Fruit fly (Drosophila melanogaster) whole organism, embryonic: Measurements from ENCODE around the gene CG34353.

Experiments
- Aef1 ChIP-seq: fragments of 200-800 bp; sonication (Bioruptor generic); IDR thresholded peaks from 3 replicates; pipeline ENCODE4 v1.3.6; 2022; ENCODE audit warnings: missing biosample characterization, missing genetic modification characterization
- B-H2 ChIP-seq: fragments of 200-800 bp; sonication (Bioruptor generic); optimal IDR thresholded peaks from 2 replicates; lab custom pipeline; 2018; ENCODE audit warnings: missing biosample characterization, mild to moderate bottlenecking, missing genetic modification characterization
- BEAF-32 ChIP-seq: fragments of 200-800 bp; sonication (Bioruptor generic); optimal IDR thresholded peaks from 3 replicates; lab custom pipeline; 2017; ENCODE audit warnings: missing biosample characterization, missing genetic modification characterization, mild to moderate bottlenecking, moderate library complexity, missing genetic modification reagents
- CG10431 ChIP-seq: fragments of 200-800 bp; sonication (Bioruptor generic); optimal IDR thresholded peaks from 3 replicates; lab custom pipeline; 2018; ENCODE audit warnings: missing biosample characterization, mild to moderate bottlenecking, missing genetic modification characterization
- CG11456 ChIP-seq: fragments of 200-800 bp; sonication (Bioruptor generic); IDR thresholded peaks from 3 replicates; pipeline ENCODE4 v1.3.6; 2022; ENCODE audit warnings: missing biosample characterization, missing genetic modification characterization
- CG13296 ChIP-seq: fragments of 200-800 bp; sonication (Bioruptor generic); optimal IDR thresholded peaks from 3 replicates; lab custom pipeline; 2018; ENCODE audit warnings: missing biosample characterization, mild to moderate bottlenecking, missing genetic modification characterization
- CG14667 ChIP-seq: fragments of 200-800 bp; sonication (Bioruptor generic); IDR thresholded peaks from 2 replicates; pipeline ENCODE4 v1.3.6; 2022; ENCODE audit warnings: missing biosample characterization, missing genetic modification characterization
- CG15601 ChIP-seq: fragments of 200-800 bp; sonication (Bioruptor generic); optimal IDR thresholded peaks from 3 replicates; lab custom pipeline; 2019; ENCODE audit warnings: missing biosample characterization, mild to moderate bottlenecking, missing genetic modification characterization, moderate library complexity
- CG2116 ChIP-seq: fragments of 200-800 bp; sonication (Bioruptor generic); optimal IDR thresholded peaks from 3 replicates; lab custom pipeline; 2018; ENCODE audit warnings: missing biosample characterization, mild to moderate bottlenecking, missing genetic modification characterization
- CG2129 ChIP-seq: fragments of 200-800 bp; sonication (Bioruptor generic); IDR thresholded peaks from 2 replicates; pipeline ENCODE4 v1.3.6; 2022; ENCODE audit warnings: missing biosample characterization, missing genetic modification characterization; ENCODE audit not compliant: partially characterized antibody
- CG2712 ChIP-seq: fragments of 200-800 bp; optimal IDR thresholded peaks from 3 replicates; lab custom pipeline; 2019; ENCODE audit warnings: missing biosample characterization, mild to moderate bottlenecking, missing genetic modification characterization, moderate library complexity
- CG31441 ChIP-seq: fragments of 200-800 bp; sonication (Bioruptor generic); IDR thresholded peaks from 2 replicates; pipeline ENCODE4 v1.3.6; 2022; ENCODE audit warnings: missing biosample characterization, missing genetic modification characterization
- CG33557 ChIP-seq: fragments of 200-800 bp; sonication (Bioruptor generic); optimal IDR thresholded peaks from 2 replicates; lab custom pipeline; 2019; ENCODE audit warnings: missing biosample characterization, mild to moderate bottlenecking, missing genetic modification characterization, moderate library complexity
- CG34376 ChIP-seq: fragments of 200-800 bp; sonication (Bioruptor generic); optimal IDR thresholded peaks from 2 replicates; lab custom pipeline; 2018; ENCODE audit warnings: missing biosample characterization, mild to moderate bottlenecking, missing genetic modification characterization
- CG7357 ChIP-seq: fragments of 200-800 bp; sonication (Bioruptor generic); IDR thresholded peaks from 3 replicates; pipeline ENCODE4 v1.3.6; 2022; ENCODE audit warnings: missing biosample characterization, missing genetic modification characterization
- CG7963 ChIP-seq: fragments of 200-800 bp; sonication (Bioruptor generic); IDR thresholded peaks from 3 replicates; pipeline ENCODE4 v1.3.6; 2022; ENCODE audit warnings: missing biosample characterization, missing genetic modification characterization; ENCODE audit not compliant: partially characterized antibody
- CG8089 ChIP-seq: fragments of 200-800 bp; sonication (Bioruptor generic); optimal IDR thresholded peaks from 3 replicates; lab custom pipeline; 2016; ENCODE audit warnings: missing biosample characterization, missing genetic modification characterization
- CG8359 ChIP-seq: fragments of 200-800 bp; sonication (Bioruptor generic); optimal IDR thresholded peaks from 2 replicates; lab custom pipeline; 2017; ENCODE audit warnings: missing biosample characterization, mild to moderate bottlenecking, missing genetic modification characterization, borderline replicate concordance
- CG9932 ChIP-seq: fragments of 200-800 bp; sonication (Bioruptor generic); IDR thresholded peaks from 2 replicates; pipeline ENCODE4 v1.3.6; 2022; ENCODE audit warnings: missing biosample characterization, missing genetic modification characterization
- D ChIP-seq, 2 experiments: fragments of 200-800 bp in 1 of 2; fragments of >200 bp in 1 of 2; sonication (Bioruptor generic) in 1 of 2; optimal IDR thresholded peaks; 2 replicates in 1 of 2; 3 replicates in 1 of 2; lab custom pipeline; 2017; ENCODE audit warnings: mild to moderate bottlenecking in 1 of 2, missing biosample characterization in 1 of 2, missing genetic modification characterization in 1 of 2, missing genetic modification reagents in 1 of 2
- D19A ChIP-seq: fragments of 200-800 bp; optimal IDR thresholded peaks from 3 replicates; lab custom pipeline; 2019; ENCODE audit warnings: missing biosample characterization, mild to moderate bottlenecking, missing genetic modification characterization, moderate library complexity
- Dek ChIP-seq: fragments of 200-800 bp; sonication (Bioruptor generic); optimal IDR thresholded peaks from 3 replicates; lab custom pipeline; 2019; ENCODE audit warnings: missing biosample characterization, mild to moderate bottlenecking, missing genetic modification characterization, moderate library complexity
- Doc2 ChIP-seq: fragments of 200-800 bp; sonication (Bioruptor generic); IDR thresholded peaks from 2 replicates; pipeline ENCODE4 v1.3.6; 2022; ENCODE audit warnings: missing biosample characterization, missing genetic modification characterization
- Dp ChIP-seq: fragments of 200-800 bp; sonication (Bioruptor generic); optimal IDR thresholded peaks from 2 replicates; lab custom pipeline; 2018; ENCODE audit warnings: missing biosample characterization, mild to moderate bottlenecking, missing genetic modification characterization, moderate library complexity
- Ets65A ChIP-seq: fragments of 200-800 bp; sonication (Bioruptor generic); peaks from one replicate; lab custom pipeline; 2016; ENCODE audit warnings: missing biosample characterization, missing genetic modification characterization
- Fer2 ChIP-seq: fragments of 200-800 bp; sonication (Bioruptor generic); optimal IDR thresholded peaks from 2 replicates; lab custom pipeline; 2018; ENCODE audit warnings: missing biosample characterization, mild to moderate bottlenecking, missing genetic modification characterization, moderate library complexity
- Kr ChIP-seq: fragments of 200-800 bp; sonication (Bioruptor generic); optimal IDR thresholded peaks from 2 replicates; lab custom pipeline; 2017; ENCODE audit warnings: missing biosample characterization, mild to moderate bottlenecking, missing genetic modification characterization
- Nf-YA ChIP-seq: fragments of 200-800 bp; sonication (Bioruptor generic); IDR thresholded peaks from 2 replicates; pipeline ENCODE4 v1.3.6; 2022; ENCODE audit warnings: missing biosample characterization, missing genetic modification characterization
- amos ChIP-seq: fragments of 200-800 bp; sonication (Bioruptor generic); IDR thresholded peaks from 2 replicates; pipeline ENCODE4 v1.3.6; 2022; ENCODE audit warnings: missing biosample characterization, missing genetic modification characterization; ENCODE audit not compliant: partially characterized antibody
- btn ChIP-seq: fragments of 200-800 bp; sonication (Bioruptor generic); optimal IDR thresholded peaks from 2 replicates; lab custom pipeline; 2016; ENCODE audit warnings: missing biosample characterization, missing genetic modification characterization
- cato ChIP-seq: fragments of 200-800 bp; sonication (Bioruptor generic); optimal IDR thresholded peaks from 2 replicates; lab custom pipeline; 2016; ENCODE audit warnings: missing biosample characterization, missing genetic modification characterization, borderline replicate concordance
- danr ChIP-seq: fragments of 200-800 bp; sonication (Bioruptor generic); IDR thresholded peaks from 2 replicates; pipeline ENCODE4 v1.3.6; 2022; ENCODE audit warnings: missing biosample characterization, missing genetic modification characterization
- dati ChIP-seq: fragments of 200-800 bp; sonication (Bioruptor generic); IDR thresholded peaks from 2 replicates; pipeline ENCODE4 v1.3.6; 2022; ENCODE audit warnings: missing biosample characterization, missing genetic modification characterization
- emc ChIP-seq: fragments of 200-800 bp; sonication (Bioruptor generic); optimal IDR thresholded peaks from 2 replicates; lab custom pipeline; 2016; ENCODE audit warnings: missing biosample characterization, missing genetic modification characterization
- h ChIP-seq: fragments of >200 bp; optimal IDR thresholded peaks from 2 replicates; lab custom pipeline; 2017
- jigr1 ChIP-seq: fragments of 200-800 bp; sonication (Bioruptor generic); IDR thresholded peaks from 3 replicates; pipeline ENCODE4 v1.3.6; 2022; ENCODE audit warnings: missing biosample characterization, missing genetic modification characterization
- jumu ChIP-seq: fragments of 200-800 bp; sonication (Bioruptor generic); optimal IDR thresholded peaks from 3 replicates; lab custom pipeline; 2016; ENCODE audit warnings: missing biosample characterization, missing genetic modification characterization
- knrl ChIP-seq: fragments of 200-800 bp; sonication (Bioruptor generic); IDR thresholded peaks from 3 replicates; pipeline ENCODE4 v1.3.6; 2022; ENCODE audit warnings: missing biosample characterization, missing genetic modification characterization; ENCODE audit not compliant: partially characterized antibody
- lab ChIP-seq: fragments of 200-800 bp; sonication (Bioruptor generic); optimal IDR thresholded peaks from 3 replicates; lab custom pipeline; 2017; ENCODE audit warnings: missing biosample characterization, missing genetic modification characterization, mild to moderate bottlenecking, moderate library complexity, missing genetic modification reagents
- lilli ChIP-seq: fragments of 200-800 bp; sonication (Bioruptor generic); optimal IDR thresholded peaks from 3 replicates; lab custom pipeline; 2016; ENCODE audit warnings: missing biosample characterization, missing genetic modification characterization
- lola ChIP-seq, 3 experiments: fragments of >200 bp in 2 of 3; fragments of 200-800 bp in 1 of 3; sonication (Bioruptor generic) in 1 of 3; optimal IDR thresholded peaks; 2 replicates each; lab custom pipeline; 2017 to 2019; ENCODE audit warnings: missing biosample characterization in 3 of 3, missing genetic modification characterization in 3 of 3, mild to moderate bottlenecking in 1 of 3, moderate library complexity in 1 of 3
- mld ChIP-seq: fragments of 200-800 bp; sonication (Bioruptor generic); IDR thresholded peaks from 3 replicates; pipeline ENCODE4 v1.3.6; 2022; ENCODE audit warnings: missing biosample characterization, missing genetic modification characterization; ENCODE audit not compliant: partially characterized antibody
- odd ChIP-seq: fragments of 200-800 bp; sonication (Bioruptor generic); optimal IDR thresholded peaks from 2 replicates; lab custom pipeline; 2017; ENCODE audit warnings: missing biosample characterization, mild to moderate bottlenecking, missing genetic modification characterization
- pum ChIP-seq: fragments of 200-800 bp; sonication (Bioruptor generic); optimal IDR thresholded peaks from 2 replicates; lab custom pipeline; 2016; ENCODE audit warnings: missing biosample characterization, missing genetic modification characterization
- sisA ChIP-seq: fragments of 200-800 bp; sonication (Bioruptor generic); IDR thresholded peaks from 2 replicates; pipeline ENCODE4 v1.3.6; 2022; ENCODE audit warnings: missing biosample characterization, missing genetic modification characterization
- stc ChIP-seq: fragments of 200-800 bp; sonication (Bioruptor generic); IDR thresholded peaks from 2 replicates; pipeline ENCODE4 v1.3.6; 2022; ENCODE audit warnings: missing biosample characterization, missing genetic modification characterization
- tap ChIP-seq: fragments of 200-800 bp; optimal IDR thresholded peaks from 3 replicates; lab custom pipeline; 2019; ENCODE audit warnings: missing biosample characterization, mild to moderate bottlenecking, missing genetic modification characterization, moderate library complexity
- tgo ChIP-seq: fragments of 200-800 bp; sonication (Bioruptor generic); IDR thresholded peaks from 3 replicates; pipeline ENCODE4 v1.3.6; 2022; ENCODE audit warnings: missing biosample characterization, missing genetic modification characterization

The CG34353 gene

dm6 chr3R:27916355-27917019 lies 10.8 kb upstream of the CG34353 start, which contains the start of the genes CG5003 and mRpS22 (continued):
- TF ChIP-seq danr (GFP tag; lab: Robert Waterston, UW) (0 out of 2 replicates have a peak, but pooled peaks have one; percentile 26), emc (GFP tag; lab: Kevin White, UChicago) (no peak), tap (tag; lab: Kevin White, UChicago) (peak; percentile 8), sisA (GFP tag; lab: Robert Waterston, UW) (no peak), lilli (GFP tag; lab: Kevin White, UChicago) (peak; percentile 63), mld (GFP tag; lab: Robert Waterston, UW) (no peak), jumu (no peak), CG2712 (tag; lab: Kevin White, UChicago) (peak; percentile 69), lab (GFP tag; lab: Kevin White, UChicago) (peak; percentile 45), CG13296 (GFP tag; lab: Kevin White, UChicago) (peak; percentile 56), CG15601 (tag; lab: Kevin White, UChicago) (peak; percentile 48), BEAF-32 (GFP tag; lab: Kevin White, UChicago) (peak; percentile 68), CG10431 (peak; percentile 16), odd (GFP tag; lab: Kevin White, UChicago) (no peak), lola (GFP tag; optimal IDR thresholded peaks at IDR 0.05; lab: Kevin White, UChicago) (peak in 1 of 3 experiments; percentile 60), CG7963 (GFP tag; lab: Robert Waterston, UW) (no peak), Ets65A (GFP tag; lab: Kevin White, UChicago) (peak; percentile 87), D (optimal IDR thresholded peaks at IDR 0.05; lab: Kevin White, UChicago) (no peak), D (GFP tag; optimal IDR thresholded peaks at IDR 0.05; lab: Kevin White, UChicago) (peak; percentile 49), Doc2 (GFP tag; lab: Robert Waterston, UW) (no peak), CG14667 (peak; percentile 40), D19A (tag; lab: Kevin White, UChicago) (no peak), CG2129 (no peak), CG9932 (GFP tag; lab: Robert Waterston, UW) (peak; percentile 78), Fer2 (tag; lab: Kevin White, UChicago) (peak; percentile 63), btn (no peak), Kr (GFP tag; lab: Kevin White, UChicago) (no peak), CG31441 (peak; percentile 64), tgo (GFP tag; lab: Robert Waterston, UW) (peak; percentile 49; the same call in 1 of the 3 replicates), B-H2 (GFP tag; lab: Kevin White, UChicago) (peak; percentile 51), CG33557 (GFP tag; lab: Kevin White, UChicago) (peak; percentile 38), CG8089 (no peak), jigr1 (GFP tag; lab: Robert Waterston, UW) (no peak), h (lab: Kevin White, UChicago) (no peak), Dp (peak; percentile 10), CG8359 (GFP tag; lab: Kevin White, UChicago) (no peak), CG34376 (peak; percentile 20), CG11456 (GFP tag; lab: Robert Waterston, UW) (0 out of 3 replicates have a peak, but pooled peaks have one; percentile 32), Aef1 (GFP tag; lab: Robert Waterston, UW) (peak; percentile 33; the same call in 1 of the 3 replicates), pum (GFP tag; lab: Kevin White, UChicago) (peak; percentile 22), dati (GFP tag; lab: Robert Waterston, UW) (no peak), cato (peak; percentile 19), knrl (GFP tag; lab: Robert Waterston, UW) (peak; percentile 21; the same call in 1 of the 3 replicates), amos (peak; percentile 41; the same call in 1 of the 2 replicates), Dek (tag; lab: Kevin White, UChicago) (peak; percentile 50), stc (no peak), Nf-YA (GFP tag; lab: Robert Waterston, UW) (no peak), CG7357 (GFP tag; lab: Robert Waterston, UW) (0 out of 3 replicates have a peak, but pooled peaks have one; percentile 26), CG2116 (GFP tag; lab: Kevin White, UChicago) (peak; percentile 51)
